Worm (Caenorhabditis elegans): ENCODE measurements around the gene mrps-7.

ce11 chrIV:14754912-14755311 is 12.6 kb downstream of the mrps-7 start, which contains the start of gene Y57G11C.499:
- TF ChIP-seq lin-39 (tag; optimal IDR thresholded peaks at IDR 0.05): no peak
- no peak for TF ChIP-seq nhr-77 (tag; optimal IDR thresholded peaks at IDR 0.05)
- TF ChIP-seq blmp-1 (tag; optimal IDR thresholded peaks at IDR 0.05): no peak
- TF ChIP-seq fkh-4 (tag; optimal IDR thresholded peaks at IDR 0.05; ENCODE audit: borderline replicate concordance): no peak
- no peak for TF ChIP-seq egl-27 (tag; optimal IDR thresholded peaks at IDR 0.05)
- TF ChIP-seq elt-2 (tag; optimal IDR thresholded peaks at IDR 0.05): no peak

Measured in whole organism, L1 larva.